Fruit fly (Drosophila melanogaster): ENCODE data around the gene cad.

- TF ChIP-seq Deaf1 (tag; optimal IDR thresholded peaks at IDR 0.05) = no peak
- no peak for TF ChIP-seq HHEX (GFP tag; optimal IDR thresholded peaks at IDR 0.05)
- no peak for TF ChIP-seq CG10274 (GFP tag; optimal IDR thresholded peaks at IDR 0.05)
- no peak for TF ChIP-seq sr (GFP tag; IDR thresholded peaks at IDR 0.05)
- no peak for TF ChIP-seq slp2 (GFP tag; optimal IDR thresholded peaks at IDR 0.05)
- no peak for TF ChIP-seq Mad (GFP tag; optimal IDR thresholded peaks at IDR 0.05)
- no peak for TF ChIP-seq dan (GFP tag; IDR thresholded peaks at IDR 0.05)
Measured at dm6 chr2L:20778380-20778779, 7.8 kb downstream of the cad start.

All from whole organism, embryonic.